In genomic region chrIII:12453785-12454184, ce11 we compare ENCODE assay signal across 2 worm cellular contexts.
A peak's percentile ranks its signal among the peaks of the same experiment; 100 is the strongest.
TF ChIP-seq lines count a peak whose summit lies in the region.

No protein-coding gene starts in this region.

TF ChIP-seq in whole organism, L1 larva, 84 proteins besides CTCF, POLR2A, EP300 and RAD21 (continued from another document):
- TF ChIP-seq nhr-76 (tag; optimal IDR thresholded peaks at IDR 0.05; lab: Kevin White, UChicago) (no peak), elt-2 (tag; optimal IDR thresholded peaks at IDR 0.05; lab: Kevin White, UChicago) (peak; percentile 76), lin-13 (GFP tag; optimal IDR thresholded peaks at IDR 0.05; lab: Kevin White, UChicago) (no peak), lsy-2 (tag; optimal IDR thresholded peaks at IDR 0.05; lab: Kevin White, UChicago) (no peak), nhr-237 (tag; optimal IDR thresholded peaks at IDR 0.05; lab: Kevin White, UChicago) (no peak), nhr-12 (tag; optimal IDR thresholded peaks at IDR 0.05; lab: Kevin White, UChicago) (no peak)

TF ChIP-seq in whole organism, L4 larva, 104 proteins besides CTCF, POLR2A, EP300 and RAD21 (continued from another document):
- TF ChIP-seq nhr-28 (tag; optimal IDR thresholded peaks at IDR 0.05; lab: Kevin White, UChicago) = peak; percentile 32
- no peak for TF ChIP-seq ceh-82 (tag; optimal IDR thresholded peaks at IDR 0.05; lab: Kevin White, UChicago)
- TF ChIP-seq dve-1 (tag; optimal IDR thresholded peaks at IDR 0.05; lab: Kevin White, UChicago; ENCODE audit: insufficient read depth) = peak; percentile 29
- no peak for TF ChIP-seq daf-16 (GFP tag; optimal IDR thresholded peaks at IDR 0.05; lab: Kevin White, UChicago)
- peak; percentile 75 for TF ChIP-seq daf-16 (tag; optimal IDR thresholded peaks at IDR 0.05; lab: Kevin White, UChicago)
- TF ChIP-seq nhr-48 (tag; optimal IDR thresholded peaks at IDR 0.05; lab: Kevin White, UChicago) = no peak
- TF ChIP-seq ctbp-1 (GFP tag; IDR thresholded peaks at IDR 0.05; lab: Robert Waterston, UW) = no peak
- TF ChIP-seq tag-97 (GFP tag; IDR thresholded peaks at IDR 0.05; lab: Robert Waterston, UW) = no peak
- no peak for TF ChIP-seq hlh-11 (tag; optimal IDR thresholded peaks at IDR 0.05; lab: Kevin White, UChicago)
- TF ChIP-seq lin-15B (tag; optimal IDR thresholded peaks at IDR 0.05; lab: Kevin White, UChicago) = no peak
- no peak for TF ChIP-seq madf-9 (GFP tag; conservative IDR thresholded peaks at IDR 0.05; lab: Robert Waterston, UW)
- no peak for TF ChIP-seq spr-1 (tag; optimal IDR thresholded peaks at IDR 0.05; lab: Kevin White, UChicago)
- no peak for TF ChIP-seq cey-2 (tag; optimal IDR thresholded peaks at IDR 0.05; lab: Kevin White, UChicago; ENCODE audit: borderline replicate concordance, insufficient read depth)
- TF ChIP-seq hmg-1.1 (GFP tag; IDR thresholded peaks at IDR 0.05; lab: Robert Waterston, UW) = no peak
- TF ChIP-seq lir-3 (tag; optimal IDR thresholded peaks at IDR 0.05; lab: Kevin White, UChicago) = no peak
- TF ChIP-seq lin-29 (GFP tag; IDR thresholded peaks at IDR 0.05; lab: Robert Waterston, UW) = no peak
- peak; percentile 31 for TF ChIP-seq dmd-6 (GFP tag; IDR thresholded peaks at IDR 0.05; lab: Robert Waterston, UW)
- TF ChIP-seq ces-1 (GFP tag; optimal IDR thresholded peaks at IDR 0.05; lab: Kevin White, UChicago) = no peak
- TF ChIP-seq hlh-30 (tag; optimal IDR thresholded peaks at IDR 0.05; lab: Kevin White, UChicago; ENCODE audit: insufficient read depth) = peak; percentile 2
- TF ChIP-seq mes-2 (tag; optimal IDR thresholded peaks at IDR 0.05; lab: Kevin White, UChicago; ENCODE audit: poor library complexity, severe bottlenecking) = peak; percentile 19
- TF ChIP-seq php-3 (GFP tag; IDR thresholded peaks at IDR 0.05; lab: Robert Waterston, UW) = peak; percentile 44
